Worm (Caenorhabditis elegans) whole organism, dauer: ENCODE results near the gene col-90.

Experiments used
- unc-62 ChIP-seq: sonication (generic microtip); optimal IDR thresholded peaks from 2 replicates; lab custom pipeline; 2017; ENCODE audit warnings: missing biosample characterization, missing genetic modification reagents, missing genetic modification characterization

col-90 gene

ce11 chrIII:7973968-7974607 is 25.4 kb downstream of the col-90 start:
- TF ChIP-seq unc-62 (GFP tag; lab: Kevin White, UChicago), result no peak

ce11 chrIII:7977224-7977623 is 28.6 kb downstream of the col-90 start:
- TF ChIP-seq unc-62 (GFP tag; lab: Kevin White, UChicago), result no peak

ce11 chrIII:7977777-7978176 is 29.1 kb downstream of the col-90 start, which contains the start of gene C06G4.4:
Gene C06G4.4 (minus strand): TSS chrIII:7977812.
- TF ChIP-seq unc-62 (GFP tag; lab: Kevin White, UChicago), result no peak

ce11 chrIII:7978289-7978688 is 29.7 kb downstream of the col-90 start:
- no peak for TF ChIP-seq unc-62 (GFP tag; lab: Kevin White, UChicago)

- TF ChIP-seq unc-62 (GFP tag; lab: Kevin White, UChicago), result no peak
These were observed 30.1 kb downstream of the col-90 start for ce11 chrIII:7978723-7979122.

- no peak for TF ChIP-seq unc-62 (GFP tag; lab: Kevin White, UChicago)
These were observed 31.0 kb downstream of the col-90 start, which contains the start of gene clp-1 for ce11 chrIII:7979659-7980058. Gene clp-1 (plus strand): TSS chrIII:7979959.

- no peak for TF ChIP-seq unc-62 (GFP tag; lab: Kevin White, UChicago)
These were observed 32.6 kb downstream of the col-90 start for ce11 chrIII:7981233-7981632.

- TF ChIP-seq unc-62 (GFP tag; lab: Kevin White, UChicago), result no peak
These were observed 33.3 kb downstream of the col-90 start for ce11 chrIII:7981938-7982337.

- TF ChIP-seq unc-62 (GFP tag; lab: Kevin White, UChicago), result no peak
These were observed 38.0 kb downstream of the col-90 start, which contains the start of gene hrpk-2 for ce11 chrIII:7986585-7987171. Gene hrpk-2 (plus strand): TSS chrIII:7987121.

ce11 chrIII:7996353-7996752 is 47.7 kb downstream of the col-90 start, which contains the start of gene npr-17:
Gene npr-17 (minus strand): TSS chrIII:7996453.
- no peak for TF ChIP-seq unc-62 (GFP tag; lab: Kevin White, UChicago)

ce11 chrIII:7997447-7998046 is 48.9 kb downstream of the col-90 start:
- no peak for TF ChIP-seq unc-62 (GFP tag; lab: Kevin White, UChicago)
